Worm (Caenorhabditis elegans) whole organism, late embryonic: ENCODE data around the gene Y57G11B.3.

Experiments
- C38D4.7 ChIP-seq: fragments of 200-800 bp; sonication (Bioruptor generic); optimal IDR thresholded peaks from 2 replicates; lab custom pipeline; 2018; ENCODE audit warnings: mild to moderate bottlenecking, missing genetic modification characterization, moderate library complexity, missing compliant biosample characterization
- K09A11.1 ChIP-seq: sonication (generic microtip); optimal IDR thresholded peaks from 2 replicates; lab custom pipeline; 2017; ENCODE audit warnings: antibody characterized with exemption, mild to moderate bottlenecking, missing genetic modification characterization, missing compliant biosample characterization; ENCODE audit not compliant: insufficient read depth
- T23F11.4 ChIP-seq: fragments of 200-800 bp; sonication (Bioruptor generic); optimal IDR thresholded peaks from 2 replicates; lab custom pipeline; 2018; ENCODE audit warnings: mild to moderate bottlenecking, missing genetic modification characterization, missing compliant biosample characterization
- ceh-18 ChIP-seq: sonication (generic microtip); optimal IDR thresholded peaks from 2 replicates; lab custom pipeline; 2016; ENCODE audit warnings: missing genetic modification characterization, missing compliant biosample characterization
- ceh-19 ChIP-seq: fragments of 200-800 bp; sonication (Bioruptor generic); optimal IDR thresholded peaks from 2 replicates; lab custom pipeline; 2018; ENCODE audit warnings: mild to moderate bottlenecking, missing genetic modification characterization, missing compliant biosample characterization
- ceh-2 ChIP-seq: sonication (generic microtip); optimal IDR thresholded peaks from 2 replicates; lab custom pipeline; 2016; ENCODE audit warnings: missing genotype, missing genetic modification characterization, missing compliant biosample characterization
- ceh-31 ChIP-seq: sonication (generic microtip); optimal IDR thresholded peaks from 2 replicates; lab custom pipeline; 2016; ENCODE audit warnings: missing genetic modification characterization, missing compliant biosample characterization
- ceh-34 ChIP-seq: sonication (generic microtip); optimal IDR thresholded peaks from 2 replicates; lab custom pipeline; 2016; ENCODE audit warnings: mild to moderate bottlenecking, missing genetic modification characterization, missing compliant biosample characterization
- ceh-45 ChIP-seq: fragments of 200-800 bp; sonication (Bioruptor generic); IDR thresholded peaks from 2 replicates; pipeline ENCODE4 v1.3.6; 2022; ENCODE audit warnings: missing genetic modification reagents, missing genetic modification characterization, missing compliant biosample characterization
- ceh-48 ChIP-seq: sonication (generic microtip); optimal IDR thresholded peaks from 2 replicates; lab custom pipeline; 2016; ENCODE audit warnings: missing genetic modification characterization, inconsistent platforms, missing compliant biosample characterization
- ceh-9 ChIP-seq: sonication (generic microtip); optimal IDR thresholded peaks from 2 replicates; lab custom pipeline; 2016; ENCODE audit warnings: mild to moderate bottlenecking, missing genetic modification characterization, inconsistent platforms, missing compliant biosample characterization
- che-1 ChIP-seq: sonication (generic microtip); optimal IDR thresholded peaks from 2 replicates; lab custom pipeline; 2016; ENCODE audit warnings: mild to moderate bottlenecking, missing genetic modification characterization, missing compliant biosample characterization
- dve-1 ChIP-seq: sonication (generic microtip); optimal IDR thresholded peaks from 2 replicates; lab custom pipeline; 2017; ENCODE audit warnings: antibody characterized with exemption, mild to moderate bottlenecking, missing genetic modification characterization, missing compliant biosample characterization
- elt-4 ChIP-seq: sonication (generic microtip); optimal IDR thresholded peaks from 2 replicates; lab custom pipeline; 2016; ENCODE audit warnings: missing genetic modification characterization, missing compliant biosample characterization
- fkh-10 ChIP-seq: fragments of 150-350 bp; optimal IDR thresholded peaks from 2 replicates; lab custom pipeline; 2014; ENCODE audit warnings: missing biosample characterization, missing genetic modification reagents, missing genetic modification characterization
- fkh-6 ChIP-seq: sonication (generic microtip); optimal IDR thresholded peaks from 2 replicates; lab custom pipeline; 2016; ENCODE audit warnings: missing genetic modification characterization, missing compliant biosample characterization
- gmeb-2 ChIP-seq: sonication (generic microtip); optimal IDR thresholded peaks from 2 replicates; lab custom pipeline; 2016; ENCODE audit warnings: missing genetic modification characterization, inconsistent platforms, missing compliant biosample characterization
- hlh-13 ChIP-seq: fragments of 200-800 bp; sonication (Bioruptor generic); optimal IDR thresholded peaks from 2 replicates; lab custom pipeline; 2018; ENCODE audit warnings: mild to moderate bottlenecking, missing genetic modification characterization, missing compliant biosample characterization
- hlh-15 ChIP-seq: sonication (generic microtip); optimal IDR thresholded peaks from 2 replicates; lab custom pipeline; 2016; ENCODE audit warnings: missing genetic modification characterization, missing compliant biosample characterization
- hlh-8 ChIP-seq: sonication (generic microtip); optimal IDR thresholded peaks from 2 replicates; lab custom pipeline; 2016; ENCODE audit warnings: missing genotype, missing genetic modification characterization, missing compliant biosample characterization
- lim-6 ChIP-seq: sonication (generic microtip); optimal IDR thresholded peaks from 2 replicates; lab custom pipeline; 2016; ENCODE audit warnings: missing genetic modification characterization, missing compliant biosample characterization
- lin-11 ChIP-seq: fragments of 200-800 bp; sonication (Bioruptor generic); optimal IDR thresholded peaks from 2 replicates; lab custom pipeline; 2018; ENCODE audit warnings: mild to moderate bottlenecking, missing genetic modification characterization, missing compliant biosample characterization
- madf-2 ChIP-seq: sonication (generic microtip); optimal IDR thresholded peaks from 2 replicates; lab custom pipeline; 2017; ENCODE audit warnings: missing genetic modification characterization, missing compliant biosample characterization
- nfya-1 ChIP-seq: sonication (generic microtip); optimal IDR thresholded peaks from 2 replicates; lab custom pipeline; 2017; ENCODE audit warnings: missing genetic modification characterization, mild to moderate bottlenecking, missing compliant biosample characterization, antibody characterized with exemption, moderate library complexity
- nhr-11 ChIP-seq: fragments of 150-350 bp; optimal IDR thresholded peaks from 2 replicates; lab custom pipeline; 2014; ENCODE audit warnings: missing biosample characterization, missing genetic modification characterization
- npax-4 ChIP-seq: sonication (generic microtip); optimal IDR thresholded peaks from 2 replicates; lab custom pipeline; 2016; ENCODE audit warnings: missing genetic modification characterization, missing compliant biosample characterization
- odd-2 ChIP-seq: sonication (generic microtip); optimal IDR thresholded peaks from 2 replicates; lab custom pipeline; 2017; ENCODE audit warnings: antibody characterized with exemption, mild to moderate bottlenecking, missing genetic modification characterization, missing compliant biosample characterization
- pat-9 ChIP-seq: fragments of 200-800 bp; sonication (Bioruptor generic); optimal IDR thresholded peaks from 2 replicates; lab custom pipeline; 2018; ENCODE audit warnings: mild to moderate bottlenecking, missing genetic modification characterization, moderate library complexity, missing compliant biosample characterization
- pha-2 ChIP-seq: sonication (generic microtip); optimal IDR thresholded peaks from 2 replicates; lab custom pipeline; 2017; ENCODE audit warnings: mild to moderate bottlenecking, missing genetic modification characterization, missing compliant biosample characterization
- ref-2 ChIP-seq: sonication (generic microtip); optimal IDR thresholded peaks from 2 replicates; lab custom pipeline; 2016; ENCODE audit warnings: missing genetic modification characterization, missing compliant biosample characterization
- rnt-1 ChIP-seq: sonication (generic microtip); optimal IDR thresholded peaks from 2 replicates; lab custom pipeline; 2016; ENCODE audit warnings: missing genetic modification characterization, missing compliant biosample characterization
- sox-2 ChIP-seq: fragments of 200-800 bp; sonication (Bioruptor generic); IDR thresholded peaks from 2 replicates; pipeline ENCODE4 v1.3.6; 2022; ENCODE audit warnings: missing genetic modification reagents, missing genetic modification characterization, missing compliant biosample characterization
- syd-9 ChIP-seq: sonication (generic microtip); optimal IDR thresholded peaks from 2 replicates; lab custom pipeline; 2016; ENCODE audit warnings: mild to moderate bottlenecking, missing genetic modification characterization, moderate library complexity, missing compliant biosample characterization
- tbx-2 ChIP-seq: sonication (generic microtip); optimal IDR thresholded peaks from 2 replicates; lab custom pipeline; 2016; ENCODE audit warnings: missing genetic modification characterization, missing compliant biosample characterization
- ttx-3 ChIP-seq: sonication (generic microtip); optimal IDR thresholded peaks from 2 replicates; lab custom pipeline; 2016; ENCODE audit warnings: missing genetic modification reagents, missing genetic modification characterization, missing compliant biosample characterization
- unc-55 ChIP-seq: sonication (generic microtip); optimal IDR thresholded peaks from 2 replicates; lab custom pipeline; 2017; ENCODE audit warnings: missing biosample characterization, missing genetic modification reagents, missing genetic modification characterization
- unc-86 ChIP-seq: sonication (generic microtip); optimal IDR thresholded peaks from 2 replicates; lab custom pipeline; 2016; ENCODE audit warnings: missing genetic modification characterization, missing compliant biosample characterization

The Y57G11B.3 gene

DNA sequence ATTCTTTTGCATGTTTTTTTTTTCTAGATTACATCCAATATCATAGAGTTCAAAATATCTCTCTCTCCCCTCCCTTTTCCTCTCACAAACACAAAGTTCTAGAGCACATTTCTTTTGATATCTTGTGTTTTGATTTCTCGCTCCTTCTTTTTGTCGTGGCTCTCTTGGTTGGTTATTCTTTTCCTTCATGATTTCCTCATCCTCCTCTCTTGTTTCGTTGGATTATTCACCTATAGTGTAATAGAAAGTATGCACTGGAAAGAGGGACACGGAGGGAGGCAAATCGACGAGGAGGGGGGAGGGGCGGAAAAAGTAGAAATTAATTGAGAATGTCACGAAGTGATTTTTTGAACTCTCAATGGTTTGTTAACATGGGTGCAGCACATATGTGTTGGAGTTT lies 32.3 kb upstream of the Y57G11B.3 start:
- TF ChIP-seq lim-6 (tag; lab: Kevin White, UChicago) (no peak), fkh-6 (tag; lab: Kevin White, UChicago) (no peak), nfya-1 (tag; lab: Kevin White, UChicago) (peak; percentile 44), syd-9 (tag; lab: Kevin White, UChicago) (no peak), hlh-15 (tag; lab: Kevin White, UChicago) (no peak), nhr-11 (tag; lab: Kevin White, UChicago) (peak; percentile 72), unc-55 (GFP tag; lab: Kevin White, UChicago) (peak; percentile 45), ceh-18 (peak; percentile 68)

DNA sequence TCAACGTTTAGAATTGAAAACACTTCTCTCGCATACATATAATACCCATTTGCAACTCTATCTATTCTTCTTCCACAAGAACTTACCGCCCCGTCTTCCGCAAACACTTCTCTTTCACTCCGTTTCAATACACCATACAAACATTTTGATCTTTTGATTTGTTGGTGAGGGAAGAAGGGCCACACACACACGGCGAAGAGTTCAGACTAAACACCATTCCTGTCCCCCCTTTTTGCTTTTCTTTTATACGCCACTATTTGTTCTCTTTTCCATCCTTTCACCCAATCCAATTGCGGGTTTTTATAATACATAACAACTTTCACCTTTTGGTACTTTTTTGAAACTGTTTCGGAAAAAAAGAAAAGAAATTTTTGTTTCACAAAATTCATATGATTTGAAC lies 31.0 kb upstream of the Y57G11B.3 start:
- TF ChIP-seq ref-2 (tag; lab: Kevin White, UChicago): no peak
- no peak for TF ChIP-seq npax-4
- peak; percentile 0 for TF ChIP-seq tbx-2
- no peak for TF ChIP-seq ceh-48
- TF ChIP-seq fkh-6 (tag; lab: Kevin White, UChicago): no peak
- peak; percentile 24 for TF ChIP-seq nfya-1 (tag; lab: Kevin White, UChicago)
- no peak for TF ChIP-seq C38D4.7 (GFP tag; lab: Kevin White, UChicago)
- TF ChIP-seq ceh-34 (tag; lab: Kevin White, UChicago): peak; percentile 41
- TF ChIP-seq che-1 (tag; lab: Kevin White, UChicago): no peak
- TF ChIP-seq odd-2 (tag; lab: Kevin White, UChicago): no peak
- no peak for TF ChIP-seq nhr-11 (tag; lab: Kevin White, UChicago)

DNA sequence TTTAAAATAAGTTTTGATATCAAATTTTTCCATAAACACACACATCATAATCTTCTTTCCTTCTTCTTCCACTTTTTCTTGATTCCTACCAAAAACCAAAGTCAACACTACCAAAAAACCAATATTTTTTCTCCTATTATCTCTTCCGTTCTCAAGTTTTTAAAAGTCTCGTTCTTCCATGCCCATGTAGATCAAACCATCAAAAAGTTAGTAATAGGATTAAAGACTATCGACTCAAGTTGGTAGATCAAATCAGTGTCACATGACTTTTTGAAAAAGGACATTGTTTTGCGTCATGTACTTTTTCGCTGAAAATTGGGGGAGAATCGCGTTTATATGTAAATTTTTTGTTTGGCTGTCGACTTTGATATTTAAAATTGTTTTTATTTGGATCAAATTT lies 28.8 kb upstream of the Y57G11B.3 start:
- no peak for TF ChIP-seq pat-9 (tag; lab: Kevin White, UChicago)
- no peak for TF ChIP-seq ttx-3 (tag; lab: Kevin White, UChicago)
- TF ChIP-seq ceh-31: no peak
- no peak for TF ChIP-seq elt-4
- no peak for TF ChIP-seq hlh-13
- no peak for TF ChIP-seq ceh-2
- no peak for TF ChIP-seq ceh-19 (GFP tag; lab: Kevin White, UChicago)
- TF ChIP-seq lim-6 (tag; lab: Kevin White, UChicago): no peak
- no peak for TF ChIP-seq ceh-9
- TF ChIP-seq T23F11.4: no peak
- TF ChIP-seq ceh-45 (GFP tag; lab: Robert Waterston, UW): no peak
- TF ChIP-seq sox-2 (GFP tag; lab: Robert Waterston, UW): no peak

DNA sequence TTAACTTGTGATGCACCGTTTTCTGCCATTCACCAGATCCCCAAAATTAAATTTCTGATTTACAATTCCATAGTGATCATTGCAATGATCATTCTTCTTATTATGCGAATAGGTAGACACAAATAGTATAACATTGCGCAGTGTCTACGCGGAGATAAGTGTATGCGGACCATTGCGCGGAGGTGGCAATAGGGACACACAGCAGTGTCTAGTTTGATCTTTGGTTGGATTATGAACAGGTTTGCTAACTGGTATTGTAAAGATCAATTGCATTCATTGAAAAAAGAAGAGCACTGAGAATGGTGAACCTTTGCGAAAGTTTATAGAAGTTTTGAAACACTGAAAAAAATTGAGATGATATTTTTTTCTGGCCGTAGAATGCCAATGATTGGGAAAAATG lies 25.1 kb upstream of the Y57G11B.3 start:
- no peak for TF ChIP-seq fkh-10 (GFP tag; lab: Kevin White, UChicago)
- TF ChIP-seq lin-11 (tag; lab: Kevin White, UChicago): no peak
- TF ChIP-seq madf-2: no peak
- no peak for TF ChIP-seq gmeb-2
- no peak for TF ChIP-seq pha-2
- no peak for TF ChIP-seq unc-55 (GFP tag; lab: Kevin White, UChicago)
- no peak for TF ChIP-seq rnt-1
- no peak for TF ChIP-seq ceh-34 (tag; lab: Kevin White, UChicago)
- TF ChIP-seq dve-1 (tag; lab: Kevin White, UChicago): no peak
- TF ChIP-seq T23F11.4: no peak
- TF ChIP-seq K09A11.1 (tag; lab: Kevin White, UChicago): no peak
- TF ChIP-seq ceh-9: no peak
- no peak for TF ChIP-seq npax-4
- TF ChIP-seq unc-86 (tag; lab: Kevin White, UChicago): no peak
- no peak for TF ChIP-seq hlh-8 (tag; lab: Kevin White, UChicago)
